Worm (Caenorhabditis elegans) whole organism, young adult: Measurements from ENCODE around the gene Y119D3B.12.

ENCODE experiments used
- F49E8.2 ChIP-seq: sonication (generic microtip); optimal IDR thresholded peaks from 3 replicates; lab custom pipeline; 2017; ENCODE audit warnings: missing genetic modification characterization, mild to moderate bottlenecking, missing compliant biosample characterization, antibody characterized with exemption, moderate library complexity; ENCODE audit not compliant: insufficient read depth
- F52B5.7 ChIP-seq: sonication (generic microtip); optimal IDR thresholded peaks from 2 replicates; lab custom pipeline; 2016; ENCODE audit warnings: mild to moderate bottlenecking, missing genetic modification characterization, missing compliant biosample characterization
- F57C9.4 ChIP-seq: sonication (generic microtip); optimal IDR thresholded peaks from 2 replicates; lab custom pipeline; 2017; ENCODE audit warnings: mild to moderate bottlenecking, missing genetic modification characterization, missing compliant biosample characterization
- Y79H2A.3 ChIP-seq: fragments of 200-800 bp; sonication (Bioruptor generic); conservative IDR thresholded peaks from 2 replicates; pipeline ENCODE4 v1.3.6; 2022; ENCODE audit warnings: missing genetic modification reagents, missing genetic modification characterization, missing compliant biosample characterization
- akir-1 ChIP-seq: fragments of 200-800 bp; sonication (Bioruptor generic); optimal IDR thresholded peaks from 2 replicates; lab custom pipeline; 2018; ENCODE audit warnings: mild to moderate bottlenecking, missing genetic modification characterization, moderate library complexity, missing compliant biosample characterization
- bed-1 ChIP-seq: fragments of 200-800 bp; sonication (Bioruptor generic); IDR thresholded peaks from 2 replicates; pipeline ENCODE4 v1.3.6; 2022; ENCODE audit warnings: missing genetic modification reagents, missing genetic modification characterization, missing compliant biosample characterization
- ceh-91 ChIP-seq: fragments of 200-800 bp; sonication (Bioruptor generic); IDR thresholded peaks from 2 replicates; pipeline ENCODE4 v1.3.6; 2022; ENCODE audit warnings: missing genetic modification reagents, missing genetic modification characterization, missing compliant biosample characterization
- chd-7 ChIP-seq: sonication (generic microtip); optimal IDR thresholded peaks from 2 replicates; lab custom pipeline; 2016; ENCODE audit warnings: mild to moderate bottlenecking, missing genetic modification characterization, moderate library complexity, missing compliant biosample characterization
- him-1 ChIP-seq: sonication (generic microtip); optimal IDR thresholded peaks from 2 replicates; lab custom pipeline; 2016; ENCODE audit warnings: missing genotype, missing genetic modification reagents, missing genetic modification characterization, missing compliant biosample characterization
- nhr-90 ChIP-seq: sonication (generic microtip); optimal IDR thresholded peaks from 2 replicates; lab custom pipeline; 2016; ENCODE audit warnings: missing genotype, mild to moderate bottlenecking, missing genetic modification characterization, missing compliant biosample characterization
- somi-1 ChIP-seq: fragments of 200-800 bp; sonication (Bioruptor generic); optimal IDR thresholded peaks from 2 replicates; lab custom pipeline; 2018; ENCODE audit warnings: mild to moderate bottlenecking, missing genetic modification characterization, missing compliant biosample characterization
- sptf-2 ChIP-seq: fragments of 200-800 bp; sonication (Bioruptor generic); optimal IDR thresholded peaks from 2 replicates; lab custom pipeline; 2018; ENCODE audit warnings: mild to moderate bottlenecking, missing genetic modification characterization, missing compliant biosample characterization
- unc-130 ChIP-seq: sonication (generic microtip); optimal IDR thresholded peaks from 2 replicates; lab custom pipeline; 2016; ENCODE audit warnings: missing genetic modification reagents, missing genetic modification characterization, missing compliant biosample characterization
- zim-3 ChIP-seq: sonication (generic microtip); optimal IDR thresholded peaks from 2 replicates; lab custom pipeline; 2017; ENCODE audit warnings: mild to moderate bottlenecking, missing genetic modification characterization, moderate library complexity, missing compliant biosample characterization

DNA sequence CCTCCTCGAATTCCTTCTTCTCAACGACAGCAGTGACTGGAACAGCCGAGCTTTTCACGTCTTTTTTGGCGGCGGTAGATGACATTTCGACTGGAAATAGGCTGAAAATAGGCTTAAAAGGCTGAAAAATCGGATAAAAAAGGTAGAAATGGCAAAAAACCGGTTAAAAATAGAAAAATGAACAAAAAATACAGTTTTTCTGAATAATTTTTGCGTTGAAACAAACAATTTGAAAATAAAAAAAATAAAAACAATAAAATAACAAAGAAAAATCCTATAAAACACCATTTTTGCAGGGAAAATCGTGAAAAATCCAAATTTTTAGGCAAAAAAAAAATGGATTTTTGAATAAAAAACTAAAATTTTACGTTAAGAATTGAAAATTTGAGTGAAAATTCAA is 6.2 kb upstream of the Y119D3B.12 start, which contains the start of gene dss-1:
- TF ChIP-seq zim-3 (tag; lab: Kevin White, UChicago) (no peak), F49E8.2 (no peak), him-1 (no peak), Y79H2A.3 (no peak), F57C9.4 (tag; lab: Kevin White, UChicago) (no peak), nhr-90 (no peak), bed-1 (GFP tag; lab: Robert Waterston, UW) (no peak), chd-7 (tag; lab: Kevin White, UChicago) (no peak), akir-1 (GFP tag; lab: Kevin White, UChicago) (no peak), F52B5.7 (tag; lab: Kevin White, UChicago) (no peak), sptf-2 (no peak), somi-1 (GFP tag; lab: Kevin White, UChicago) (no peak), ceh-91 (no peak), unc-130 (GFP tag; lab: Kevin White, UChicago) (no peak)
